Worm (Caenorhabditis elegans): ENCODE results near the gene metl-13.

- no peak for TF ChIP-seq flt-1 (GFP tag; IDR thresholded peaks at IDR 0.05)
- no peak for TF ChIP-seq med-1 (GFP tag; optimal IDR thresholded peaks at IDR 0.05; ENCODE audit: insufficient read depth)
- TF ChIP-seq tab-1 (GFP tag; IDR thresholded peaks at IDR 0.05): no peak
- TF ChIP-seq ztf-29 (GFP tag; IDR thresholded peaks at IDR 0.05): no peak
- TF ChIP-seq klf-2 (GFP tag; conservative IDR thresholded peaks at IDR 0.05): no peak
- no peak for TF ChIP-seq cog-1 (tag; optimal IDR thresholded peaks at IDR 0.05)
Measured at ce11 chrIV:6653663-6654201, 18.8 kb downstream of the metl-13 start.

All from whole organism, midembryonic.